Worm (Caenorhabditis elegans) whole organism, late embryonic: ENCODE measurements around the gene deg-1.
A peak's percentile ranks its signal among the peaks of the same experiment; 100 is the strongest.

Source experiments
- C08G9.2 ChIP-seq: sonication (generic microtip); optimal IDR thresholded peaks from 2 replicates; lab custom pipeline; 2016; ENCODE audit warnings: mild to moderate bottlenecking, missing genetic modification characterization, moderate library complexity, missing compliant biosample characterization
- C38D4.7 ChIP-seq: fragments of 200-800 bp; sonication (Bioruptor generic); optimal IDR thresholded peaks from 2 replicates; lab custom pipeline; 2018; ENCODE audit warnings: mild to moderate bottlenecking, missing genetic modification characterization, moderate library complexity, missing compliant biosample characterization
- F13H6.1 ChIP-seq: sonication (generic microtip); optimal IDR thresholded peaks from 2 replicates; lab custom pipeline; 2016; ENCODE audit warnings: missing genetic modification characterization, missing compliant biosample characterization
- K02D7.2 ChIP-seq: sonication (generic microtip); optimal IDR thresholded peaks from 2 replicates; lab custom pipeline; 2017; ENCODE audit warnings: mild to moderate bottlenecking, missing genetic modification characterization, missing compliant biosample characterization
- K09A11.1 ChIP-seq: sonication (generic microtip); optimal IDR thresholded peaks from 2 replicates; lab custom pipeline; 2017; ENCODE audit warnings: antibody characterized with exemption, mild to moderate bottlenecking, missing genetic modification characterization, missing compliant biosample characterization; ENCODE audit not compliant: insufficient read depth
- Y22D7AL.16 ChIP-seq: sonication (generic microtip); optimal IDR thresholded peaks from 2 replicates; lab custom pipeline; 2016; ENCODE audit warnings: missing genetic modification characterization, missing compliant biosample characterization
- ama-1 ChIP-seq: fragments of 150-350 bp; optimal IDR thresholded peaks from 2 replicates; lab custom pipeline; 2014
- ceh-18 ChIP-seq: sonication (generic microtip); optimal IDR thresholded peaks from 2 replicates; lab custom pipeline; 2016; ENCODE audit warnings: missing genetic modification characterization, missing compliant biosample characterization
- ceh-19 ChIP-seq: fragments of 200-800 bp; sonication (Bioruptor generic); optimal IDR thresholded peaks from 2 replicates; lab custom pipeline; 2018; ENCODE audit warnings: mild to moderate bottlenecking, missing genetic modification characterization, missing compliant biosample characterization
- ceh-31 ChIP-seq: sonication (generic microtip); optimal IDR thresholded peaks from 2 replicates; lab custom pipeline; 2016; ENCODE audit warnings: missing genetic modification characterization, missing compliant biosample characterization
- ceh-45 ChIP-seq: fragments of 200-800 bp; sonication (Bioruptor generic); IDR thresholded peaks from 2 replicates; pipeline ENCODE4 v1.3.6; 2022; ENCODE audit warnings: missing genetic modification reagents, missing genetic modification characterization, missing compliant biosample characterization
- ceh-6 ChIP-seq: fragments of 200-800 bp; sonication (Bioruptor generic); optimal IDR thresholded peaks from 2 replicates; lab custom pipeline; 2018; ENCODE audit warnings: mild to moderate bottlenecking, missing genetic modification characterization, missing compliant biosample characterization
- ceh-9 ChIP-seq: sonication (generic microtip); optimal IDR thresholded peaks from 2 replicates; lab custom pipeline; 2016; ENCODE audit warnings: mild to moderate bottlenecking, missing genetic modification characterization, inconsistent platforms, missing compliant biosample characterization
- che-1 ChIP-seq: sonication (generic microtip); optimal IDR thresholded peaks from 2 replicates; lab custom pipeline; 2016; ENCODE audit warnings: mild to moderate bottlenecking, missing genetic modification characterization, missing compliant biosample characterization
- dmd-4 ChIP-seq: sonication (generic microtip); optimal IDR thresholded peaks from 2 replicates; lab custom pipeline; 2016; ENCODE audit warnings: borderline replicate concordance, missing genetic modification characterization, missing compliant biosample characterization
- dve-1 ChIP-seq: sonication (generic microtip); optimal IDR thresholded peaks from 2 replicates; lab custom pipeline; 2017; ENCODE audit warnings: antibody characterized with exemption, mild to moderate bottlenecking, missing genetic modification characterization, missing compliant biosample characterization
- eyg-1 ChIP-seq: sonication (generic microtip); optimal IDR thresholded peaks from 2 replicates; lab custom pipeline; 2016; ENCODE audit warnings: missing genotype, missing genetic modification characterization, missing compliant biosample characterization
- fkh-10 ChIP-seq: fragments of 150-350 bp; optimal IDR thresholded peaks from 2 replicates; lab custom pipeline; 2014; ENCODE audit warnings: missing biosample characterization, missing genetic modification reagents, missing genetic modification characterization
- gmeb-2 ChIP-seq: sonication (generic microtip); optimal IDR thresholded peaks from 2 replicates; lab custom pipeline; 2016; ENCODE audit warnings: missing genetic modification characterization, inconsistent platforms, missing compliant biosample characterization
- hlh-13 ChIP-seq: fragments of 200-800 bp; sonication (Bioruptor generic); optimal IDR thresholded peaks from 2 replicates; lab custom pipeline; 2018; ENCODE audit warnings: mild to moderate bottlenecking, missing genetic modification characterization, missing compliant biosample characterization
- lin-11 ChIP-seq: fragments of 200-800 bp; sonication (Bioruptor generic); optimal IDR thresholded peaks from 2 replicates; lab custom pipeline; 2018; ENCODE audit warnings: mild to moderate bottlenecking, missing genetic modification characterization, missing compliant biosample characterization
- madf-2 ChIP-seq: sonication (generic microtip); optimal IDR thresholded peaks from 2 replicates; lab custom pipeline; 2017; ENCODE audit warnings: missing genetic modification characterization, missing compliant biosample characterization
- nhr-232 ChIP-seq: sonication (generic microtip); optimal IDR thresholded peaks from 2 replicates; lab custom pipeline; 2016; ENCODE audit warnings: missing genetic modification characterization, missing compliant biosample characterization
- npax-4 ChIP-seq: sonication (generic microtip); optimal IDR thresholded peaks from 2 replicates; lab custom pipeline; 2016; ENCODE audit warnings: missing genetic modification characterization, missing compliant biosample characterization
- pag-3 ChIP-seq: sonication (generic microtip); optimal IDR thresholded peaks from 2 replicates; lab custom pipeline; 2016; ENCODE audit warnings: missing compliant biosample characterization, missing genetic modification characterization, borderline replicate concordance
- pat-9 ChIP-seq: fragments of 200-800 bp; sonication (Bioruptor generic); optimal IDR thresholded peaks from 2 replicates; lab custom pipeline; 2018; ENCODE audit warnings: mild to moderate bottlenecking, missing genetic modification characterization, moderate library complexity, missing compliant biosample characterization
- pha-2 ChIP-seq: sonication (generic microtip); optimal IDR thresholded peaks from 2 replicates; lab custom pipeline; 2017; ENCODE audit warnings: mild to moderate bottlenecking, missing genetic modification characterization, missing compliant biosample characterization
- pqm-1 ChIP-seq: sonication (generic microtip); optimal IDR thresholded peaks from 2 replicates; lab custom pipeline; 2016; ENCODE audit warnings: missing genetic modification characterization, missing compliant biosample characterization
- ref-2 ChIP-seq: sonication (generic microtip); optimal IDR thresholded peaks from 2 replicates; lab custom pipeline; 2016; ENCODE audit warnings: missing genetic modification characterization, missing compliant biosample characterization
- rnt-1 ChIP-seq: sonication (generic microtip); optimal IDR thresholded peaks from 2 replicates; lab custom pipeline; 2016; ENCODE audit warnings: missing genetic modification characterization, missing compliant biosample characterization
- sox-2 ChIP-seq: fragments of 200-800 bp; sonication (Bioruptor generic); IDR thresholded peaks from 2 replicates; pipeline ENCODE4 v1.3.6; 2022; ENCODE audit warnings: missing genetic modification reagents, missing genetic modification characterization, missing compliant biosample characterization
- sox-4 ChIP-seq: sonication (generic microtip); optimal IDR thresholded peaks from 2 replicates; lab custom pipeline; 2017; ENCODE audit warnings: mild to moderate bottlenecking, missing genetic modification characterization, inconsistent platforms, missing compliant biosample characterization
- syd-9 ChIP-seq: sonication (generic microtip); optimal IDR thresholded peaks from 2 replicates; lab custom pipeline; 2016; ENCODE audit warnings: mild to moderate bottlenecking, missing genetic modification characterization, moderate library complexity, missing compliant biosample characterization
- tbx-7 ChIP-seq: sonication (generic microtip); optimal IDR thresholded peaks from 2 replicates; lab custom pipeline; 2016; ENCODE audit warnings: missing genotype, missing genetic modification characterization, missing compliant biosample characterization
- ttx-3 ChIP-seq: sonication (generic microtip); optimal IDR thresholded peaks from 2 replicates; lab custom pipeline; 2016; ENCODE audit warnings: missing genetic modification reagents, missing genetic modification characterization, missing compliant biosample characterization
- unc-3 ChIP-seq, 2 experiments: fragments of 200-800 bp in 1 of 2; sonication (Bioruptor generic) in 1 of 2; sonication (generic microtip) in 1 of 2; conservative IDR thresholded peaks in 1 of 2; optimal IDR thresholded peaks in 1 of 2; 2 replicates each; pipeline versions ENCODE4 v1.3.6 to Lab custom; 2016 to 2022; ENCODE audit warnings: missing compliant biosample characterization in 2 of 2, missing genetic modification characterization in 2 of 2, missing genetic modification reagents in 1 of 2
- unc-55 ChIP-seq: sonication (generic microtip); optimal IDR thresholded peaks from 2 replicates; lab custom pipeline; 2017; ENCODE audit warnings: missing biosample characterization, missing genetic modification reagents, missing genetic modification characterization
- unc-86 ChIP-seq: sonication (generic microtip); optimal IDR thresholded peaks from 2 replicates; lab custom pipeline; 2016; ENCODE audit warnings: missing genetic modification characterization, missing compliant biosample characterization
- zip-5 ChIP-seq: sonication (generic microtip); optimal IDR thresholded peaks from 2 replicates; lab custom pipeline; 2016; ENCODE audit warnings: missing genetic modification characterization, missing compliant biosample characterization
- ztf-16 ChIP-seq: sonication (generic microtip); optimal IDR thresholded peaks from 2 replicates; lab custom pipeline; 2017; ENCODE audit warnings: missing genetic modification characterization, missing compliant biosample characterization

Gene deg-1

ce11 chrX:7773714-7774318 is 20.9 kb downstream of the deg-1 start:
- no peak for TF ChIP-seq sox-2 (GFP tag; lab: Robert Waterston, UW)
- TF ChIP-seq dmd-4 = no peak
- TF ChIP-seq ttx-3 (tag; lab: Kevin White, UChicago) = no peak
- no peak for TF ChIP-seq ceh-19 (GFP tag; lab: Kevin White, UChicago)
- TF ChIP-seq ceh-31 (tag; lab: Kevin White, UChicago) = no peak
- no peak for TF ChIP-seq fkh-10 (GFP tag; lab: Kevin White, UChicago)
- no peak for TF ChIP-seq nhr-232 (tag; lab: Kevin White, UChicago)

- TF ChIP-seq unc-86 (tag; lab: Kevin White, UChicago) (no peak), ceh-31 (tag; lab: Kevin White, UChicago) (peak; percentile 28)
Observed at ce11 chrX:7776509-7777001, 23.7 kb downstream of the deg-1 start, which contains the start of gene mec-7. Gene mec-7 (minus strand): TSS chrX:7776689.

- no peak for TF ChIP-seq rnt-1 (tag; lab: Kevin White, UChicago)
- no peak for TF ChIP-seq ttx-3 (tag; lab: Kevin White, UChicago)
- TF ChIP-seq fkh-10 (GFP tag; lab: Kevin White, UChicago) = no peak
- TF ChIP-seq npax-4 = no peak
- no peak for TF ChIP-seq ceh-9 (tag; lab: Kevin White, UChicago)
- no peak for TF ChIP-seq zip-5
- TF ChIP-seq C08G9.2 (tag; lab: Kevin White, UChicago) = no peak
- no peak for TF ChIP-seq gmeb-2
- no peak for TF ChIP-seq unc-55 (GFP tag; lab: Kevin White, UChicago)
- TF ChIP-seq K09A11.1 (tag; lab: Kevin White, UChicago) = no peak
- TF ChIP-seq Y22D7AL.16 = no peak
- TF ChIP-seq C38D4.7 (GFP tag; lab: Kevin White, UChicago) = no peak
- TF ChIP-seq unc-3 (GFP tag; conservative IDR thresholded peaks at IDR 0.05; lab: Robert Waterston, UW) = no peak
- TF ChIP-seq unc-3 (tag; optimal IDR thresholded peaks at IDR 0.05; lab: Kevin White, UChicago) = no peak
- TF ChIP-seq pag-3 (tag; lab: Kevin White, UChicago) = no peak
- no peak for TF ChIP-seq unc-86 (tag; lab: Kevin White, UChicago)
- TF ChIP-seq ceh-45 (GFP tag; lab: Robert Waterston, UW) = no peak
- no peak for TF ChIP-seq lin-11 (tag; lab: Kevin White, UChicago)
- no peak for TF ChIP-seq ceh-19 (GFP tag; lab: Kevin White, UChicago)
- TF ChIP-seq eyg-1 (tag; lab: Kevin White, UChicago) = no peak
Observed at ce11 chrX:7778786-7779185, 25.9 kb downstream of the deg-1 start.

ce11 chrX:7779527-7780033 is 26.7 kb downstream of the deg-1 start, which contains the start of gene ZK154.1:
Gene ZK154.1 (plus strand): TSS chrX:7779577.
- TF ChIP-seq tbx-7 (tag; lab: Kevin White, UChicago) (no peak), ceh-18 (tag; lab: Kevin White, UChicago) (no peak), lin-11 (tag; lab: Kevin White, UChicago) (no peak), ceh-6 (GFP tag; lab: Kevin White, UChicago) (no peak), pat-9 (no peak), npax-4 (no peak), ama-1 (lab: Kevin White, UChicago) (no peak)

- TF ChIP-seq ref-2 (tag; lab: Kevin White, UChicago) (no peak), pag-3 (tag; lab: Kevin White, UChicago) (no peak), ztf-16 (tag; lab: Kevin White, UChicago) (no peak), unc-86 (tag; lab: Kevin White, UChicago) (no peak), ceh-9 (tag; lab: Kevin White, UChicago) (no peak), madf-2 (tag; lab: Kevin White, UChicago) (no peak), gmeb-2 (no peak), dve-1 (tag; lab: Kevin White, UChicago) (no peak), hlh-13 (no peak), F13H6.1 (no peak), ttx-3 (tag; lab: Kevin White, UChicago) (no peak), che-1 (tag; lab: Kevin White, UChicago) (no peak), tbx-7 (tag; lab: Kevin White, UChicago) (no peak), pqm-1 (tag; lab: Kevin White, UChicago) (no peak), nhr-232 (tag; lab: Kevin White, UChicago) (no peak), sox-4 (tag; lab: Kevin White, UChicago) (no peak), syd-9 (tag; lab: Kevin White, UChicago) (no peak), pha-2 (no peak), K02D7.2 (tag; lab: Kevin White, UChicago) (no peak)
Observed at ce11 chrX:7781827-7782226, 29.0 kb downstream of the deg-1 start.
